Fruit fly (Drosophila melanogaster): ENCODE measurements around the gene CG13965.

Gene CG13965

dm6 chr2L:19932523-19932922 lies 29.6 kb downstream of the CG13965 start:
- no peak for TF ChIP-seq usp (GFP tag; optimal IDR thresholded peaks at IDR 0.05)
- no peak for TF ChIP-seq Hr78 (GFP tag; optimal IDR thresholded peaks at IDR 0.05)
- TF ChIP-seq ey (GFP tag; optimal IDR thresholded peaks at IDR 0.05) = no peak
- TF ChIP-seq woc (GFP tag; optimal IDR thresholded peaks at IDR 0.05) = no peak
- TF ChIP-seq Abd-B (GFP tag; optimal IDR thresholded peaks at IDR 0.05) = no peak
- TF ChIP-seq fru (GFP tag; optimal IDR thresholded peaks at IDR 0.05) = no peak
- TF ChIP-seq Mio (GFP tag; optimal IDR thresholded peaks at IDR 0.05) = no peak
- TF ChIP-seq dl (GFP tag; optimal IDR thresholded peaks at IDR 0.05; ENCODE audit: insufficient read depth in 1 of 2, partially characterized antibody in 2 of 2) = no peak
- no peak for TF ChIP-seq Dfd (GFP tag; optimal IDR thresholded peaks at IDR 0.05)
- TF ChIP-seq dsf (GFP tag; optimal IDR thresholded peaks at IDR 0.05; ENCODE audit: borderline replicate concordance) = no peak
- TF ChIP-seq h (GFP tag; optimal IDR thresholded peaks at IDR 0.05) = no peak
- TF ChIP-seq CG32264 (GFP tag; optimal IDR thresholded peaks at IDR 0.05) = no peak
- no peak for TF ChIP-seq HLH106 (tag; optimal IDR thresholded peaks at IDR 0.05)
- no peak for TF ChIP-seq OdsH (GFP tag; optimal IDR thresholded peaks at IDR 0.05)
- TF ChIP-seq Sp1 (GFP tag; optimal IDR thresholded peaks at IDR 0.05) = no peak
- no peak for TF ChIP-seq sage (GFP tag; optimal IDR thresholded peaks at IDR 0.05)

- TF ChIP-seq Rel (GFP tag; optimal IDR thresholded peaks at IDR 0.05) (no peak), Rel (tag; optimal IDR thresholded peaks at IDR 0.05) (no peak), Vsx2 (GFP tag; optimal IDR thresholded peaks at IDR 0.05; ENCODE audit: partially characterized antibody) (no peak), ey (GFP tag; optimal IDR thresholded peaks at IDR 0.05) (no peak), tai (GFP tag; optimal IDR thresholded peaks at IDR 0.05) (no peak), foxo (GFP tag; optimal IDR thresholded peaks at IDR 0.05) (peak in 1 of 2 experiments; percentile 9), h (GFP tag; optimal IDR thresholded peaks at IDR 0.05) (peak; percentile 1)
Observed at dm6 chr2L:19930102-19930501, 32.0 kb downstream of the CG13965 start.

DNA sequence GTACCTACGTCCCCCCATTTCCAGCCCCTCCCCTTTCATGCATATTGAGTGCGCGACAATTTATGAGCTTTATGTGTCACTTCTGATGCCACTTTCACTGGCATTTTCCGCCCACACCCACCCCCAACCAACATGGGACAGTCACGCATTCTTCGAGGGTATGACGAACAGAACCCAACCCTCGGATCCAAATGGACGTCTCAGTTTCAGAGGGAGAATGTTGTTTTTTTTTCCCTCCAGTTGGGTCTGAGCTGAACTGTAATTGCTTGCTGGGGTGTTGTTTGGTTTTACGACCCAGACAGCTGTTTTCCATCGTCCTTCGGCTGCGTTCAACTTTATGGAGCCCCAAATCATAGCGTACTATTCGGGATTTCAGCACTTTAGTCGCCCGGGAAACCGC lies 38.4 kb downstream of the CG13965 start:
- TF ChIP-seq N (GFP tag; optimal IDR thresholded peaks at IDR 0.05) = no peak
- TF ChIP-seq Rel (GFP tag; optimal IDR thresholded peaks at IDR 0.05) = no peak
- TF ChIP-seq Rel (tag; optimal IDR thresholded peaks at IDR 0.05) = no peak

dm6 chr2L:19917860-19918259 lies 44.3 kb downstream of the CG13965 start:
- no peak for TF ChIP-seq CrebA (GFP tag; optimal IDR thresholded peaks at IDR 0.05; ENCODE audit: borderline replicate concordance)
- TF ChIP-seq OdsH (GFP tag; optimal IDR thresholded peaks at IDR 0.05) = no peak
- no peak for TF ChIP-seq CG32264 (GFP tag; optimal IDR thresholded peaks at IDR 0.05)
- TF ChIP-seq sage (GFP tag; optimal IDR thresholded peaks at IDR 0.05) = no peak
- TF ChIP-seq br (GFP tag; optimal IDR thresholded peaks at IDR 0.05) = no peak
- TF ChIP-seq ey (GFP tag; optimal IDR thresholded peaks at IDR 0.05) = no peak
- no peak for TF ChIP-seq Jra (GFP tag; optimal IDR thresholded peaks at IDR 0.05)
- no peak for TF ChIP-seq tai (GFP tag; optimal IDR thresholded peaks at IDR 0.05)
- TF ChIP-seq fru (GFP tag; optimal IDR thresholded peaks at IDR 0.05) = no peak

DNA sequence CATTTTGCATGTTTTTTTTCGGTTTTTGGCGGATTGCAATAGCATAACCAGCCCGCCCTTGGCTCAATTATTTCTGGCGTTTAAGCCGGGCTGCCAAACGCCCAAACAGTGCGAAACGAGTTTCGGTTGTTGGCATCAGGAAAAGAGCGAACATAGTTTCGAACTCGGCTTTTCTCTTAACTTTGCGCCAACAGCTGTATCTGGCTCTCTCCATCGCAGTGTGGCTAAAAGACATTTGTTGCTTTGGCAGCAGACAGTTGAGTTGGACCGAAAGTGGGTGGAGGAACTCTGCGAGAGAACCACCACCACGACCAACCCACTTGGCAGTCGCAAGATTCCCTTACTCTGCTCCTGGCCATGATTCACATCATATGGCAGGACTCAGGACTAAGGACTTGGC lies 45.2 kb downstream of the CG13965 start:
- TF ChIP-seq sv (GFP tag; optimal IDR thresholded peaks at IDR 0.05) = no peak
- TF ChIP-seq OdsH (GFP tag; optimal IDR thresholded peaks at IDR 0.05) = no peak
- TF ChIP-seq pan (optimal IDR thresholded peaks at IDR 0.05) = no peak
- TF ChIP-seq Dfd (GFP tag; optimal IDR thresholded peaks at IDR 0.05) = no peak
- TF ChIP-seq GATAd (GFP tag; optimal IDR thresholded peaks at IDR 0.05) = no peak
- TF ChIP-seq Vsx2 (GFP tag; optimal IDR thresholded peaks at IDR 0.05; ENCODE audit: partially characterized antibody) = no peak
- TF ChIP-seq Abd-B (GFP tag; optimal IDR thresholded peaks at IDR 0.05) = no peak
- no peak for TF ChIP-seq fru (GFP tag; optimal IDR thresholded peaks at IDR 0.05)
- TF ChIP-seq dl (GFP tag; optimal IDR thresholded peaks at IDR 0.05; ENCODE audit: insufficient read depth in 1 of 2, partially characterized antibody in 2 of 2) = no peak
- TF ChIP-seq Mio (GFP tag; optimal IDR thresholded peaks at IDR 0.05) = no peak
- no peak for TF ChIP-seq jim (GFP tag; optimal IDR thresholded peaks at IDR 0.05)
- TF ChIP-seq Hnf4 (GFP tag; optimal IDR thresholded peaks at IDR 0.05) = no peak
- TF ChIP-seq usp (GFP tag; optimal IDR thresholded peaks at IDR 0.05) = no peak

DNA sequence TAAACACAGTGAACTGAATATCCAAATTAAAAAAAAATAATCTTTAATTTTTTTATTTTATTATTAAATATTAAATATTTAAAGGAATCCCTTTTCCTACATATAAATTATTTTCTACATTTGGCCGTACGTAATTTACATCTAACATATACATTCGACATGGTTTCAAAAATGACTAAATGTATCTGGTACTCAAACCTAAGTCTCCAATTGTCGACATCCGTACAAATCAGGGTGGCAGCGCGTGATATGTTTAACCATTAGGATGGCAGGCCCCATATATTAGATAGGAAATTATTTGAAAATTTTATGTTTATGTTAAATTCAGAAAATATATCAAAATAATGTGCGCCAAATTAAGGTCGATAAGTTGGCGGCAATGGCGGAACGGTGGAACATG lies 47.0 kb downstream of the CG13965 start:
- peak; percentile 60 for TF ChIP-seq Myc (optimal IDR thresholded peaks at IDR 0.05)
- TF ChIP-seq Hr78 (GFP tag; optimal IDR thresholded peaks at IDR 0.05) = no peak

Measured in whole organism, wandering third instar larva.